Fruit fly (Drosophila melanogaster) whole organism: ENCODE data around the gene S6k.

Experiments used
- CG8478 ChIP-seq: fragments of >200 bp; optimal IDR thresholded peaks from 2 replicates; lab custom pipeline; 2018; ENCODE audit warnings: inconsistent platforms
- Dll ChIP-seq: fragments of >200 bp; optimal IDR thresholded peaks from 2 replicates; lab custom pipeline; 2017
- psq ChIP-seq: fragments of >200 bp; optimal IDR thresholded peaks from 2 replicates; lab custom pipeline; 2017

dm6 chr3L:5845466-5845865 lies 34.7 kb upstream of the S6k start, which contains the start of gene vn:
- TF ChIP-seq Dll (lab: Kevin White, UChicago): no peak
- no peak for TF ChIP-seq psq (lab: Kevin White, UChicago)
- TF ChIP-seq CG8478 (lab: Kevin White, UChicago): no peak
